Worm (Caenorhabditis elegans) whole organism, L2 larva: ENCODE results near the gene nlp-1.

ENCODE experiments used
- ZK546.5 ChIP-seq: sonication (generic microtip); optimal IDR thresholded peaks from 2 replicates; lab custom pipeline; 2017; ENCODE audit warnings: missing biosample characterization, missing genetic modification characterization
- alr-1 ChIP-seq: fragments of 150-350 bp; optimal IDR thresholded peaks from 2 replicates; lab custom pipeline; 2014; ENCODE audit warnings: missing biosample characterization, missing genetic modification characterization
- ama-1 ChIP-seq: fragments of 150-350 bp; optimal IDR thresholded peaks from 2 replicates; lab custom pipeline; 2018; ENCODE audit warnings: inconsistent platforms
- lin-13 ChIP-seq: fragments of 150-350 bp; optimal IDR thresholded peaks from 2 replicates; lab custom pipeline; 2014; ENCODE audit warnings: missing biosample characterization, missing genetic modification reagents, missing genetic modification characterization
- nhr-11 ChIP-seq: fragments of 150-350 bp; optimal IDR thresholded peaks from 2 replicates; lab custom pipeline; 2014; ENCODE audit warnings: missing biosample characterization, missing genetic modification characterization
- nhr-23 ChIP-seq: fragments of 150-350 bp; optimal IDR thresholded peaks from 2 replicates; lab custom pipeline; 2014; ENCODE audit warnings: missing biosample characterization, missing genetic modification reagents, missing genetic modification characterization
- sma-3 ChIP-seq: sonication (generic microtip); optimal IDR thresholded peaks from 2 replicates; lab custom pipeline; 2016; ENCODE audit warnings: missing genetic modification reagents, missing genetic modification characterization, missing compliant biosample characterization
- snpc-4 ChIP-seq: fragments of 150-350 bp; optimal IDR thresholded peaks from 2 replicates; lab custom pipeline; 2014; ENCODE audit warnings: missing biosample characterization, missing genetic modification characterization
- unc-39 ChIP-seq: fragments of 150-350 bp; optimal IDR thresholded peaks from 2 replicates; lab custom pipeline; 2014; ENCODE audit warnings: missing biosample characterization, missing genetic modification characterization
- unc-55 ChIP-seq: fragments of 150-350 bp; sonication (generic microtip); optimal IDR thresholded peaks from 3 replicates; lab custom pipeline; 2014; ENCODE audit warnings: missing biosample characterization, missing genetic modification reagents, missing genetic modification characterization
- unc-62 ChIP-seq: fragments of 150-350 bp; optimal IDR thresholded peaks from 2 replicates; lab custom pipeline; 2014; ENCODE audit warnings: missing biosample characterization, missing genetic modification reagents, missing genetic modification characterization
- ztf-11 ChIP-seq: sonication (generic microtip); optimal IDR thresholded peaks from 2 replicates; lab custom pipeline; 2017; ENCODE audit warnings: missing biosample characterization, missing genetic modification characterization

- TF ChIP-seq sma-3 (GFP tag; lab: Kevin White, UChicago) (no peak), unc-39 (no peak), ama-1 (lab: Kevin White, UChicago) (no peak), nhr-23 (no peak), snpc-4 (tag; lab: Kevin White, UChicago) (no peak), ZK546.5 (tag; lab: Kevin White, UChicago) (no peak), unc-55 (GFP tag; lab: Kevin White, UChicago) (no peak), nhr-11 (tag; lab: Kevin White, UChicago) (no peak), lin-13 (no peak), unc-62 (GFP tag; lab: Kevin White, UChicago) (no peak), ztf-11 (tag; lab: Kevin White, UChicago) (no peak), alr-1 (tag; lab: Kevin White, UChicago) (no peak)
Measured at ce11 chrX:3683060-3683459, 44.3 kb upstream of the nlp-1 start.
